Worm (Caenorhabditis elegans) whole organism, young adult: ENCODE measurements around the gene W02F12.2.

Source experiments
- Y95B8A.8 ChIP-seq: fragments of 200-800 bp; sonication (Bioruptor generic); IDR thresholded peaks from 2 replicates; pipeline ENCODE4 v1.3.6; 2022; ENCODE audit warnings: missing genetic modification reagents, missing genetic modification characterization, missing compliant biosample characterization
- akir-1 ChIP-seq: fragments of 200-800 bp; sonication (Bioruptor generic); optimal IDR thresholded peaks from 2 replicates; lab custom pipeline; 2018; ENCODE audit warnings: mild to moderate bottlenecking, missing genetic modification characterization, moderate library complexity, missing compliant biosample characterization
- unc-62 ChIP-seq: fragments of 150-350 bp; optimal IDR thresholded peaks from 2 replicates; lab custom pipeline; 2014; ENCODE audit warnings: missing biosample characterization, missing genetic modification reagents, missing genetic modification characterization

DNA sequence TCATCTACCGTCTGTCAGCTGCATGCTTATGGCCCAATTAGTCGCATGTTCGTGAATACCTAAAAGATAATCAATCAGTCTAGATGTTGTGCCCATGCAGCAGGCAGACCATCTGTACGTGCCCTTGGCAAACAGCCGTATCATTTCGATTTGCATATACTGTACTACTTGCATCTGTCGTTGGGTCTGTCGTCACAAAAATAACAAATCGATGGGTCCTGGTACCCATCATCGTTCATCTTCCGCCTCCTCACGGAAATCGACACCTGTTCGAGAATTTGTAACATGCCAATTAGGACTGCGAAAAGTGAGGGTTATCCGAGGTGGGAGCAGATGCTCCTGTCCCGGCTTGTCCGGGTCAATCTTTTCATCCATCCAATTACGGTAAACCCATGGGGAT lies 14.2 kb downstream of the W02F12.2 start:
- TF ChIP-seq Y95B8A.8 (GFP tag; lab: Robert Waterston, UW) (no peak), akir-1 (no peak), unc-62 (GFP tag; lab: Kevin White, UChicago) (no peak)
